Fruit fly (Drosophila melanogaster): Measurements from ENCODE around the gene CG33654.

The CG33654 gene

dm6 chr3R:9570657-9571056, 12.4 kb downstream of the CG33654 start:
- TF ChIP-seq CG8301 (tag; optimal IDR thresholded peaks at IDR 0.05) (no peak), EcR (GFP tag; optimal IDR thresholded peaks at IDR 0.05) (peak; percentile 30)

- TF ChIP-seq CG34367 (tag; optimal IDR thresholded peaks at IDR 0.05), result no peak
- no peak for TF ChIP-seq CG13204 (GFP tag; optimal IDR thresholded peaks at IDR 0.05)
- TF ChIP-seq CG14655 (GFP tag; optimal IDR thresholded peaks at IDR 0.05), result no peak
- TF ChIP-seq D1 (tag; optimal IDR thresholded peaks at IDR 0.05), result no peak
- no peak for TF ChIP-seq CG8159 (tag; optimal IDR thresholded peaks at IDR 0.05)
- TF ChIP-seq CG8301 (tag; optimal IDR thresholded peaks at IDR 0.05), result no peak
- no peak for TF ChIP-seq Pif1A (GFP tag; optimal IDR thresholded peaks at IDR 0.05)
- no peak for TF ChIP-seq CG12605 (GFP tag; IDR thresholded peaks at IDR 0.05)
- TF ChIP-seq Snoo (tag; optimal IDR thresholded peaks at IDR 0.05), result no peak
- no peak for TF ChIP-seq EcR (GFP tag; optimal IDR thresholded peaks at IDR 0.05)
- no peak for TF ChIP-seq Ets98B (GFP tag; IDR thresholded peaks at IDR 0.05)
These were observed 12.9 kb downstream of the CG33654 start, which contains the start of gene CG16790 for dm6 chr3R:9570114-9570513. Gene CG16790, minus strand, starts transcription at chr3R:9570214.

dm6 chr3R:9565895-9566294, 17.1 kb downstream of the CG33654 start, which contains the start of gene CG16789:
Gene CG16789, plus strand, starts transcription at chr3R:9566195.
- TF ChIP-seq CG10348 (GFP tag; IDR thresholded peaks at IDR 0.05) (no peak), CG14655 (GFP tag; optimal IDR thresholded peaks at IDR 0.05) (no peak)

dm6 chr3R:9563240-9563992, 19.6 kb downstream of the CG33654 start, which contains the start of the genes CG9393 and Vps45:
Gene CG9393, minus strand, starts transcription at chr3R:9563673.
Gene Vps45, plus strand, starts transcription at chr3R:9563924.
- TF ChIP-seq Snoo (tag; optimal IDR thresholded peaks at IDR 0.05) (no peak), CG32121 (GFP tag; IDR thresholded peaks at IDR 0.05) (peak; percentile 32; the same call in 1 of the 2 replicates), CG9948 (tag; optimal IDR thresholded peaks at IDR 0.05) (peak; percentile 26), CG15710 (tag; optimal IDR thresholded peaks at IDR 0.05) (peak; percentile 38), CG17806 (tag; optimal IDR thresholded peaks at IDR 0.05) (peak; percentile 31), gl (tag; optimal IDR thresholded peaks at IDR 0.05) (no peak), CG4496 (GFP tag; IDR thresholded peaks at IDR 0.05) (0 out of 3 replicates have a peak, but pooled peaks have one; percentile 42), CG12605 (GFP tag; IDR thresholded peaks at IDR 0.05) (no peak), CG34367 (tag; optimal IDR thresholded peaks at IDR 0.05) (no peak)

- no peak for TF ChIP-seq Ets98B (GFP tag; IDR thresholded peaks at IDR 0.05)
These were observed 21.9 kb downstream of the CG33654 start for dm6 chr3R:9561121-9561520.

dm6 chr3R:9559413-9560014, 23.5 kb downstream of the CG33654 start, which contains the start of the genes AP-1mu and MBD-like:
Gene AP-1mu, minus strand, starts transcription at chr3R:9559525.
Gene MBD-like, plus strand, starts transcription at chr3R:9559760.
- TF ChIP-seq Snoo (tag; optimal IDR thresholded peaks at IDR 0.05), result peak; percentile 31
- peak; percentile 55; the same call in 2 of the 3 replicates for TF ChIP-seq CG4496 (GFP tag; IDR thresholded peaks at IDR 0.05)
- TF ChIP-seq CG13204 (GFP tag; optimal IDR thresholded peaks at IDR 0.05), result no peak
- TF ChIP-seq CG32121 (GFP tag; IDR thresholded peaks at IDR 0.05), result peak; percentile 48; the same call in 1 of the 2 replicates
- peak; percentile 42; the same call in 1 of the 3 replicates for TF ChIP-seq fd96Ca (GFP tag; IDR thresholded peaks at IDR 0.05)
- TF ChIP-seq CG17806 (tag; optimal IDR thresholded peaks at IDR 0.05), result peak; percentile 15
- TF ChIP-seq Pif1B (GFP tag; optimal IDR thresholded peaks at IDR 0.05), result no peak
- peak; percentile 65 for TF ChIP-seq CG15710 (tag; optimal IDR thresholded peaks at IDR 0.05)
- TF ChIP-seq CG8159 (tag; optimal IDR thresholded peaks at IDR 0.05), result peak; percentile 53
- peak; percentile 20; the same call in 1 of the 2 replicates for TF ChIP-seq rn (GFP tag; IDR thresholded peaks at IDR 0.05)
- no peak for TF ChIP-seq Pif1A (GFP tag; optimal IDR thresholded peaks at IDR 0.05)
- TF ChIP-seq D1 (tag; optimal IDR thresholded peaks at IDR 0.05), result no peak
- TF ChIP-seq CG9948 (tag; optimal IDR thresholded peaks at IDR 0.05), result peak; percentile 20

dm6 chr3R:9555334-9555974, 27.6 kb downstream of the CG33654 start, which contains the start of the genes CG9386 and BckdhA:
Gene CG9386, minus strand, starts transcription at chr3R:9555408.
Gene BckdhA, plus strand, starts transcription at chr3R:9555785.
- peak; percentile 39; the same call in 1 of the 3 replicates for TF ChIP-seq CG4496 (GFP tag; IDR thresholded peaks at IDR 0.05)
- TF ChIP-seq CG15710 (tag; optimal IDR thresholded peaks at IDR 0.05), result no peak
- TF ChIP-seq CG32121 (GFP tag; IDR thresholded peaks at IDR 0.05), result 0 out of 2 replicates have a peak, but pooled peaks have one; percentile 10
- no peak for TF ChIP-seq CG8301 (tag; optimal IDR thresholded peaks at IDR 0.05)
- peak; percentile 16 for TF ChIP-seq CG8159 (tag; optimal IDR thresholded peaks at IDR 0.05)
- TF ChIP-seq Snoo (tag; optimal IDR thresholded peaks at IDR 0.05), result peak; percentile 23

Data from whole organism, pupa.